Fruit fly (Drosophila melanogaster): Measurements from ENCODE around the gene CG12219.

DNA sequence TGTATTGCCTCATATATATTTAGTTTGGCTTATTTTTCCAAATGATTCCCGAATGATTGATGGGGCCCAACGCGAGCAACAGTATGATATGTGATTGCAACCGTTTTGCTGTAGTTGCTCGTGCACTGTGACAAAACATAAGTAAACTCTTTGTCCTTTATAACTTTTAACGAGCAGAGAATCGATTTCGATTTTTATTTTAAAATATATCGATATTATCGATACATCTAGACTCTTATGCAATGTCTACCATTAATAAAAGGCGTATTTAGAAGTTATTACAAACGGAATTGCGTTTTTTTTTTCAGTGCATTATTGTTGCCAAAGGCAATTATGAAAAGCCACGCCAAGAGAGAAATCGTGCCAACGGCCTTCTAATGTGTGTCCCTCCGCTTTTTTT lies 14.5 kb upstream of the CG12219 start:
- TF ChIP-seq dysf (GFP tag; IDR thresholded peaks at IDR 0.05) (no peak), CG6791 (GFP tag; IDR thresholded peaks at IDR 0.05; ENCODE audit: partially characterized antibody) (no peak)
